Fruit fly (Drosophila melanogaster) whole organism, wandering third instar larva: ENCODE measurements around the gene Chpf.
A peak's percentile ranks its signal among the peaks of the same experiment; 100 is the strongest.

ENCODE experiments used
- Abd-B ChIP-seq: fragments of >200 bp; optimal IDR thresholded peaks from 2 replicates; lab custom pipeline; 2017; ENCODE audit warnings: missing biosample characterization, missing genetic modification characterization
- CG32264 ChIP-seq: fragments of 200-800 bp; sonication (Bioruptor generic); optimal IDR thresholded peaks from 2 replicates; lab custom pipeline; 2016; ENCODE audit warnings: missing biosample characterization, missing genetic modification characterization
- Dfd ChIP-seq: fragments of >200 bp; optimal IDR thresholded peaks from 2 replicates; lab custom pipeline; 2017; ENCODE audit warnings: missing biosample characterization, missing genetic modification characterization
- Dif ChIP-seq: fragments of 200-275, 200-300 bp; sonication (Bioruptor generic); optimal IDR thresholded peaks from 2 replicates; lab custom pipeline; 2018; ENCODE audit warnings: missing biosample characterization, missing genetic modification characterization; ENCODE audit not compliant: partially characterized antibody
- GATAd ChIP-seq: sonication (Bioruptor generic); optimal IDR thresholded peaks from 2 replicates; lab custom pipeline; 2016; ENCODE audit warnings: missing biosample characterization, missing genetic modification characterization
- HLH106 ChIP-seq: fragments of 200-800 bp; optimal IDR thresholded peaks from 3 replicates; lab custom pipeline; 2019; ENCODE audit warnings: missing biosample characterization, mild to moderate bottlenecking, missing genetic modification characterization, moderate library complexity
- Hnf4 ChIP-seq: fragments of 200-800 bp; sonication (Bioruptor generic); optimal IDR thresholded peaks from 2 replicates; lab custom pipeline; 2016; ENCODE audit warnings: missing biosample characterization, mild to moderate bottlenecking, missing genetic modification characterization
- Hr78 ChIP-seq: fragments of >200 bp; optimal IDR thresholded peaks from 2 replicates; lab custom pipeline; 2017; ENCODE audit warnings: missing biosample characterization, missing genetic modification characterization
- Hr83 ChIP-seq: fragments of 200-300 bp; sonication (Bioruptor generic); optimal IDR thresholded peaks from 2 replicates; lab custom pipeline; 2016; ENCODE audit warnings: missing biosample characterization, mild to moderate bottlenecking, missing genetic modification characterization, moderate library complexity; ENCODE audit not compliant: poor library complexity, severe bottlenecking
- Jra ChIP-seq: sonication (Bioruptor generic); optimal IDR thresholded peaks from 2 replicates; lab custom pipeline; 2016; ENCODE audit warnings: missing biosample characterization, missing genetic modification characterization
- Myc ChIP-seq: fragments of >200 bp; optimal IDR thresholded peaks from 2 replicates; lab custom pipeline; 2017
- N ChIP-seq: fragments of >200 bp; optimal IDR thresholded peaks from 2 replicates; lab custom pipeline; 2018; ENCODE audit warnings: missing biosample characterization, missing external identifiers, missing genetic modification characterization
- OdsH ChIP-seq: fragments of 200-800 bp; sonication (Bioruptor generic); optimal IDR thresholded peaks from 2 replicates; lab custom pipeline; 2016; ENCODE audit warnings: missing biosample characterization, mild to moderate bottlenecking, missing genetic modification characterization
- Rel ChIP-seq, 2 experiments: fragments of 200-800 bp; sonication (Bioruptor generic) in 1 of 2; optimal IDR thresholded peaks; 2 replicates in 1 of 2; 3 replicates in 1 of 2; lab custom pipeline; 2016 to 2019; ENCODE audit warnings: mild to moderate bottlenecking in 2 of 2, missing biosample characterization in 2 of 2, missing genetic modification characterization in 2 of 2, moderate library complexity in 1 of 2
- Sp1 ChIP-seq: fragments of 200-800 bp; sonication (Bioruptor generic); optimal IDR thresholded peaks from 3 replicates; lab custom pipeline; 2019; ENCODE audit warnings: missing biosample characterization, mild to moderate bottlenecking, missing genetic modification characterization, moderate library complexity
- Vsx2 ChIP-seq: fragments of 200-300, 225-300 bp; sonication (Bioruptor generic); optimal IDR thresholded peaks from 2 replicates; lab custom pipeline; 2018; ENCODE audit warnings: missing biosample characterization, missing genetic modification characterization; ENCODE audit not compliant: partially characterized antibody
- br ChIP-seq: fragments of 200-800 bp; sonication (Bioruptor generic); optimal IDR thresholded peaks from 2 replicates; lab custom pipeline; 2016; ENCODE audit warnings: missing biosample characterization, missing genetic modification characterization
- brk ChIP-seq: fragments of 200-800 bp; sonication (Bioruptor generic); optimal IDR thresholded peaks from 2 replicates; lab custom pipeline; 2016; ENCODE audit warnings: missing biosample characterization, mild to moderate bottlenecking, missing genetic modification characterization
- dl ChIP-seq, 2 experiments: fragments of 175-275, 200-275 bp in 1 of 2; fragments of 200-275 bp in 1 of 2; sonication (Bioruptor generic); optimal IDR thresholded peaks; lab custom pipeline; 2018; ENCODE audit warnings: mild to moderate bottlenecking in 2 of 2, missing biosample characterization in 2 of 2, missing genetic modification characterization in 2 of 2, moderate library complexity in 2 of 2; ENCODE audit not compliant: partially characterized antibody in 2 of 2, insufficient read depth in 1 of 2
- dmrt93B ChIP-seq: fragments of 200-800 bp; sonication (Bioruptor generic); optimal IDR thresholded peaks from 2 replicates; lab custom pipeline; 2018; ENCODE audit warnings: missing biosample characterization, mild to moderate bottlenecking, missing genetic modification characterization
- dsf ChIP-seq: sonication (Bioruptor generic); optimal IDR thresholded peaks from 2 replicates; lab custom pipeline; 2016; ENCODE audit warnings: missing biosample characterization, missing genetic modification characterization, borderline replicate concordance
- ey ChIP-seq: fragments of 200-800 bp; sonication (Bioruptor generic); optimal IDR thresholded peaks from 2 replicates; lab custom pipeline; 2016; ENCODE audit warnings: missing biosample characterization, missing genetic modification characterization
- foxo ChIP-seq, 2 experiments: fragments of 200-800 bp; sonication (Bioruptor generic); optimal IDR thresholded peaks; 2 replicates in 1 of 2; 3 replicates in 1 of 2; lab custom pipeline; 2016 to 2017; ENCODE audit warnings: missing biosample characterization in 2 of 2, missing genetic modification characterization in 2 of 2
- fru ChIP-seq: fragments of 200-800 bp; sonication (Bioruptor generic); optimal IDR thresholded peaks from 3 replicates; lab custom pipeline; 2016; ENCODE audit warnings: missing biosample characterization, mild to moderate bottlenecking, missing genetic modification characterization
- h ChIP-seq: fragments of 200-800 bp; sonication (Bioruptor generic); optimal IDR thresholded peaks from 3 replicates; lab custom pipeline; 2016; ENCODE audit warnings: missing biosample characterization, mild to moderate bottlenecking, missing genetic modification characterization
- jim ChIP-seq: fragments of 175-275, 200-325 bp; sonication (Bioruptor generic); optimal IDR thresholded peaks from 2 replicates; lab custom pipeline; 2016; ENCODE audit warnings: missing biosample characterization, mild to moderate bottlenecking, missing genetic modification characterization
- lola ChIP-seq: fragments of >200 bp; optimal IDR thresholded peaks from 2 replicates; lab custom pipeline; 2017; ENCODE audit warnings: missing biosample characterization, missing genetic modification characterization
- pan ChIP-seq: fragments of >200 bp; optimal IDR thresholded peaks from 2 replicates; lab custom pipeline; 2017
- psq ChIP-seq: fragments of 200-800 bp; sonication (Bioruptor generic); optimal IDR thresholded peaks from 3 replicates; lab custom pipeline; 2017; ENCODE audit warnings: missing biosample characterization, mild to moderate bottlenecking, missing genetic modification characterization, moderate library complexity
- rgr ChIP-seq: fragments of 200-800 bp; sonication (Bioruptor generic); optimal IDR thresholded peaks from 3 replicates; lab custom pipeline; 2016; ENCODE audit warnings: missing biosample characterization, mild to moderate bottlenecking, missing genetic modification characterization
- sv ChIP-seq: fragments of 200-800 bp; sonication (Bioruptor generic); optimal IDR thresholded peaks from 3 replicates; lab custom pipeline; 2016; ENCODE audit warnings: missing biosample characterization, missing genetic modification characterization
- tai ChIP-seq: sonication (Bioruptor generic); optimal IDR thresholded peaks from 2 replicates; lab custom pipeline; 2016; ENCODE audit warnings: missing biosample characterization, missing genetic modification characterization
- woc ChIP-seq: sonication (Bioruptor generic); optimal IDR thresholded peaks from 2 replicates; lab custom pipeline; 2016; ENCODE audit warnings: missing biosample characterization, mild to moderate bottlenecking, missing genetic modification characterization

Gene Chpf

dm6 chrX:13130175-13130822, 18.0 kb upstream of the Chpf start:
- TF ChIP-seq GATAd (GFP tag; lab: Kevin White, UChicago) (no peak), sv (peak; percentile 60), Sp1 (GFP tag; lab: Kevin White, UChicago) (peak; percentile 63), h (GFP tag; lab: Kevin White, UChicago) (peak; percentile 34), CG32264 (GFP tag; lab: Kevin White, UChicago) (peak; percentile 4), ey (GFP tag; lab: Kevin White, UChicago) (peak; percentile 27), fru (GFP tag; lab: Kevin White, UChicago) (peak; percentile 41), OdsH (GFP tag; lab: Kevin White, UChicago) (peak; percentile 20), Dif (GFP tag; lab: Kevin White, UChicago) (no peak), Hnf4 (GFP tag; lab: Kevin White, UChicago) (no peak), brk (GFP tag; lab: Kevin White, UChicago) (no peak), Rel (GFP tag; optimal IDR thresholded peaks at IDR 0.05; lab: Kevin White, UChicago) (no peak), Rel (tag; optimal IDR thresholded peaks at IDR 0.05; lab: Kevin White, UChicago) (peak; percentile 2), Vsx2 (GFP tag; lab: Kevin White, UChicago) (no peak), br (GFP tag; lab: Kevin White, UChicago) (peak; percentile 37), dmrt93B (GFP tag; lab: Kevin White, UChicago) (peak; percentile 14), woc (GFP tag; lab: Kevin White, UChicago) (no peak), jim (GFP tag; lab: Kevin White, UChicago) (no peak), tai (GFP tag; lab: Kevin White, UChicago) (peak; percentile 41), HLH106 (tag; lab: Kevin White, UChicago) (peak; percentile 57), dl (GFP tag; optimal IDR thresholded peaks at IDR 0.05; lab: Kevin White, UChicago; ENCODE audit: insufficient read depth in 1 of 2, partially characterized antibody in 2 of 2) (no peak), Abd-B (GFP tag; lab: Kevin White, UChicago) (no peak), rgr (GFP tag; lab: Kevin White, UChicago) (peak; percentile 40), foxo (GFP tag; optimal IDR thresholded peaks at IDR 0.05; lab: Kevin White, UChicago) (peak in 1 of 2 experiments; percentile 33)

DNA sequence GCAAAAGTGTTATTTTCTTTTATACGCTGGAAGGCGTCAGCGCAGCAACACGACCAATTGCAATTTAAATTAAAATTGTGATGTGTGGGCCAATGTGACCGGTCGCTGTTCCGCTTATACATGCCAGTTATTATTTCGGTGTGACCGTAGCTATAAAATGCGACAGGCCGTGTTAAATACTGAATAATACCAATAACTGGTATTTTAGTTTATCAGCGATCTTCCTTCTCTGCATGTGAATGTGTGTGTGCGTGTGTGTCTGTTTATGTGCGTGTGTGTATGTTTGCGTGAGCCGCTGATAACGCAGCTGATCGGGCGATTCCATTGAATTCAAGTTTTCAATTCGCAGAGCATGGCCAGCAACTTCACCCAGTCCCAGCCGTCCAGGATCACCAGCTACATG, 16.5 kb upstream of the Chpf start, which contains the start of the genes CG32638, CG15717 and MFS10:
CG32638 (minus strand) TSS at position 45 of the 403 bp plus-strand sequence.
CG15717 (plus strand) TSS at position 203 of the 403 bp plus-strand sequence.
MFS10 (plus strand) TSS at position 269 of the 403 bp plus-strand sequence.
- no peak for TF ChIP-seq dsf (GFP tag; lab: Kevin White, UChicago)
- no peak for TF ChIP-seq tai (GFP tag; lab: Kevin White, UChicago)
- no peak for TF ChIP-seq jim (GFP tag; lab: Kevin White, UChicago)
- peak; percentile 5 for TF ChIP-seq psq (GFP tag; lab: Kevin White, UChicago)
- no peak for TF ChIP-seq lola
- peak; percentile 26 for TF ChIP-seq fru (GFP tag; lab: Kevin White, UChicago)
- TF ChIP-seq Dif (GFP tag; lab: Kevin White, UChicago) = peak; percentile 15
- peak; percentile 23 for TF ChIP-seq Jra (GFP tag; lab: Kevin White, UChicago)
- TF ChIP-seq br (GFP tag; lab: Kevin White, UChicago) = peak; percentile 23
- TF ChIP-seq dmrt93B (GFP tag; lab: Kevin White, UChicago) = no peak
- TF ChIP-seq brk (GFP tag; lab: Kevin White, UChicago) = no peak
- no peak for TF ChIP-seq woc (GFP tag; lab: Kevin White, UChicago)
- peak; percentile 61 for TF ChIP-seq h (GFP tag; lab: Kevin White, UChicago)
- TF ChIP-seq Hr78 (GFP tag; lab: Kevin White, UChicago) = no peak
- no peak for TF ChIP-seq ey (GFP tag; lab: Kevin White, UChicago)
- TF ChIP-seq Hr83 (GFP tag; lab: Kevin White, UChicago) = peak; percentile 79
- peak; percentile 33 for TF ChIP-seq Sp1 (GFP tag; lab: Kevin White, UChicago)
- TF ChIP-seq pan (lab: Kevin White, UChicago) = no peak
- no peak for TF ChIP-seq CG32264 (GFP tag; lab: Kevin White, UChicago)
- TF ChIP-seq Dfd (GFP tag; lab: Kevin White, UChicago) = no peak
- TF ChIP-seq sv = no peak
- peak; percentile 4 for TF ChIP-seq N
- peak in 1 of 2 experiments; percentile 39 for TF ChIP-seq foxo (GFP tag; optimal IDR thresholded peaks at IDR 0.05; lab: Kevin White, UChicago)
- peak; percentile 36 for TF ChIP-seq Hnf4 (GFP tag; lab: Kevin White, UChicago)
- no peak for TF ChIP-seq Rel (GFP tag; optimal IDR thresholded peaks at IDR 0.05; lab: Kevin White, UChicago)
- peak; percentile 30 for TF ChIP-seq Rel (tag; optimal IDR thresholded peaks at IDR 0.05; lab: Kevin White, UChicago)
- no peak for TF ChIP-seq Myc
- TF ChIP-seq rgr (GFP tag; lab: Kevin White, UChicago) = peak; percentile 50
